In genomic region chr2L:2957547-2958174, dm6 we compare ENCODE assay signal across 1 fruit fly cellular context.
TF ChIP-seq lines count a peak whose summit lies in the region.

No protein-coding gene starts in this region.

TF ChIP-seq in whole organism, embryonic, 481 proteins besides CTCF, POLR2A, EP300 and RAD21 (continued from another document and continues in another):
- TF ChIP-seq ash1 (GFP tag; optimal IDR thresholded peaks at IDR 0.05; lab: Kevin White, UChicago) (no peak), org-1 (GFP tag; optimal IDR thresholded peaks at IDR 0.05; lab: Kevin White, UChicago) (peak; percentile 24), unpg (GFP tag; optimal IDR thresholded peaks at IDR 0.05; lab: Kevin White, UChicago) (no peak), trem (tag; optimal IDR thresholded peaks at IDR 0.05; lab: Kevin White, UChicago) (no peak), HLH54F (GFP tag; optimal IDR thresholded peaks at IDR 0.05; lab: Kevin White, UChicago) (no peak), pan (optimal IDR thresholded peaks at IDR 0.05; lab: Kevin White, UChicago) (no peak), pan (GFP tag; optimal IDR thresholded peaks at IDR 0.05 in 1 of 2, IDR thresholded peaks at IDR 0.05 in 1 of 2) (no peak), CG4854 (GFP tag; optimal IDR thresholded peaks at IDR 0.05; lab: Kevin White, UChicago) (no peak), mam (GFP tag; optimal IDR thresholded peaks at IDR 0.05; lab: Kevin White, UChicago) (peak; percentile 35), schlank (tag; optimal IDR thresholded peaks at IDR 0.05; lab: Kevin White, UChicago) (no peak), sug (tag; optimal IDR thresholded peaks at IDR 0.05; lab: Kevin White, UChicago) (no peak), tio (GFP tag; optimal IDR thresholded peaks at IDR 0.05; lab: Kevin White, UChicago) (no peak), sr (GFP tag; IDR thresholded peaks at IDR 0.05; lab: Robert Waterston, UW) (no peak), onecut (GFP tag; IDR thresholded peaks at IDR 0.05; lab: Robert Waterston, UW) (peak; percentile 48), CG30403 (GFP tag; optimal IDR thresholded peaks at IDR 0.05; lab: Kevin White, UChicago) (peak; percentile 64), pnt (GFP tag; optimal IDR thresholded peaks at IDR 0.05; lab: Kevin White, UChicago) (peak; percentile 44), cad (GFP tag; optimal IDR thresholded peaks at IDR 0.05; lab: Kevin White, UChicago) (no peak), CG30431 (GFP tag; optimal IDR thresholded peaks at IDR 0.05; lab: Kevin White, UChicago) (peak; percentile 13), sqz (GFP tag; optimal IDR thresholded peaks at IDR 0.05; lab: Kevin White, UChicago) (no peak), CG17829 (tag; optimal IDR thresholded peaks at IDR 0.05; lab: Kevin White, UChicago) (peak; percentile 56), Max (GFP tag; optimal IDR thresholded peaks at IDR 0.05; lab: Kevin White, UChicago) (no peak), CG8478 (optimal IDR thresholded peaks at IDR 0.05; lab: Kevin White, UChicago) (no peak), ham (GFP tag; IDR thresholded peaks at IDR 0.05; lab: Robert Waterston, UW) (no peak), Fer1 (GFP tag; optimal IDR thresholded peaks at IDR 0.05; lab: Kevin White, UChicago) (no peak), CG11456 (GFP tag; IDR thresholded peaks at IDR 0.05; lab: Robert Waterston, UW) (no peak), D19A (tag; optimal IDR thresholded peaks at IDR 0.05; lab: Kevin White, UChicago) (peak; percentile 55), Blimp-1 (GFP tag; optimal IDR thresholded peaks at IDR 0.05; lab: Kevin White, UChicago) (no peak), Camta (GFP tag; optimal IDR thresholded peaks at IDR 0.05; lab: Kevin White, UChicago) (peak; percentile 58), BEAF-32 (GFP tag; optimal IDR thresholded peaks at IDR 0.05; lab: Kevin White, UChicago) (no peak), ac (GFP tag; optimal IDR thresholded peaks at IDR 0.05; lab: Kevin White, UChicago) (no peak), so (GFP tag; IDR thresholded peaks at IDR 0.05; lab: Robert Waterston, UW) (no peak; the same call in 2 of the 3 replicates), CG12155 (GFP tag; optimal IDR thresholded peaks at IDR 0.05; lab: Kevin White, UChicago) (no peak), CG10321 (GFP tag; IDR thresholded peaks at IDR 0.05; lab: Robert Waterston, UW) (no peak), fd96Cb (tag; optimal IDR thresholded peaks at IDR 0.05; lab: Kevin White, UChicago) (peak; percentile 72), Jarid2 (GFP tag; optimal IDR thresholded peaks at IDR 0.05; lab: Kevin White, UChicago) (no peak), luna (GFP tag; optimal IDR thresholded peaks at IDR 0.05; lab: Kevin White, UChicago) (no peak), CG14860 (GFP tag; IDR thresholded peaks at IDR 0.05; lab: Robert Waterston, UW; ENCODE audit: partially characterized antibody) (no peak), Elba2 (GFP tag; optimal IDR thresholded peaks at IDR 0.05; lab: Kevin White, UChicago) (no peak), dysf (GFP tag; IDR thresholded peaks at IDR 0.05; lab: Robert Waterston, UW) (peak; percentile 67; the same call in 2 of the 3 replicates), CG14014 (GFP tag; IDR thresholded peaks at IDR 0.05; lab: Robert Waterston, UW) (no peak), CG32772 (GFP tag; IDR thresholded peaks at IDR 0.05; lab: Robert Waterston, UW) (0 out of 2 replicates have a peak, but pooled peaks have one; percentile 23), Nf-YB (GFP tag; optimal IDR thresholded peaks at IDR 0.05; lab: Kevin White, UChicago) (no peak), ttk (GFP tag; IDR thresholded peaks at IDR 0.05; lab: Robert Waterston, UW) (no peak), CG3726 (GFP tag; IDR thresholded peaks at IDR 0.05; lab: Robert Waterston, UW) (no peak), CG34422 (GFP tag; IDR thresholded peaks at IDR 0.05; lab: Robert Waterston, UW) (0 out of 3 replicates have a peak, but pooled peaks have one; percentile 18), gcm (GFP tag; optimal IDR thresholded peaks at IDR 0.05; lab: Kevin White, UChicago) (no peak), tll (GFP tag; optimal IDR thresholded peaks at IDR 0.05; lab: Kevin White, UChicago) (no peak), grau (tag; optimal IDR thresholded peaks at IDR 0.05; lab: Kevin White, UChicago) (no peak), Chrac-16 (GFP tag; optimal IDR thresholded peaks at IDR 0.05; lab: Kevin White, UChicago) (no peak), Sox102F (GFP tag; optimal IDR thresholded peaks at IDR 0.05; lab: Kevin White, UChicago) (peak; percentile 67), CG10267 (tag; optimal IDR thresholded peaks at IDR 0.05; lab: Kevin White, UChicago) (peak; percentile 47), tin (GFP tag; optimal IDR thresholded peaks at IDR 0.05; lab: Kevin White, UChicago) (peak; percentile 67), prd (optimal IDR thresholded peaks at IDR 0.05; lab: Kevin White, UChicago) (no peak), prd (GFP tag; IDR thresholded peaks at IDR 0.05; lab: Robert Waterston, UW) (peak; percentile 61; the same call in 2 of the 3 replicates), Nf-YC (tag; optimal IDR thresholded peaks at IDR 0.05; lab: Kevin White, UChicago) (no peak), CG15073 (GFP tag; optimal IDR thresholded peaks at IDR 0.05; lab: Kevin White, UChicago) (no peak), CG10959 (GFP tag; IDR thresholded peaks at IDR 0.05; lab: Robert Waterston, UW) (no peak), Bgb (GFP tag; IDR thresholded peaks at IDR 0.05; lab: Robert Waterston, UW; ENCODE audit: partially characterized antibody) (no peak), Rx (GFP tag; IDR thresholded peaks at IDR 0.05; lab: Robert Waterston, UW) (no peak; the same call in 1 of the 2 replicates), vnd (GFP tag; IDR thresholded peaks at IDR 0.05; lab: Robert Waterston, UW; ENCODE audit: partially characterized antibody) (no peak), CG9437 (GFP tag; optimal IDR thresholded peaks at IDR 0.05; lab: Kevin White, UChicago) (peak; percentile 2), twi (tag; optimal IDR thresholded peaks at IDR 0.05; lab: Kevin White, UChicago) (no peak), aop (GFP tag; IDR thresholded peaks at IDR 0.05; lab: Robert Waterston, UW) (no peak), Aef1 (GFP tag; IDR thresholded peaks at IDR 0.05; lab: Robert Waterston, UW) (peak; percentile 58), CG5180 (GFP tag; optimal IDR thresholded peaks at IDR 0.05; lab: Kevin White, UChicago) (peak; percentile 22), CG7786 (GFP tag; optimal IDR thresholded peaks at IDR 0.05; lab: Kevin White, UChicago) (no peak), CG18599 (GFP tag; optimal IDR thresholded peaks at IDR 0.05; lab: Kevin White, UChicago) (no peak), sc (optimal IDR thresholded peaks at IDR 0.05; lab: Kevin White, UChicago) (no peak), sc (GFP tag; optimal IDR thresholded peaks at IDR 0.05; lab: Kevin White, UChicago) (peak; percentile 47), CG13296 (GFP tag; optimal IDR thresholded peaks at IDR 0.05; lab: Kevin White, UChicago) (no peak), CG10654 (GFP tag; optimal IDR thresholded peaks at IDR 0.05; lab: Kevin White, UChicago) (peak; percentile 43), CG1647 (GFP tag; optimal IDR thresholded peaks at IDR 0.05; lab: Kevin White, UChicago) (peak; percentile 36), oc (tag; optimal IDR thresholded peaks at IDR 0.05; lab: Kevin White, UChicago) (no peak), stc (GFP tag; IDR thresholded peaks at IDR 0.05; lab: Robert Waterston, UW) (no peak), zf30C (GFP tag; optimal IDR thresholded peaks at IDR 0.05; lab: Kevin White, UChicago) (no peak), cato (GFP tag; optimal IDR thresholded peaks at IDR 0.05; lab: Kevin White, UChicago; ENCODE audit: borderline replicate concordance) (no peak), CG4820 (GFP tag; optimal IDR thresholded peaks at IDR 0.05; lab: Kevin White, UChicago) (peak; percentile 63), CG6254 (GFP tag; optimal IDR thresholded peaks at IDR 0.05; lab: Kevin White, UChicago) (peak; percentile 48), Asciz (GFP tag; optimal IDR thresholded peaks at IDR 0.05; lab: Kevin White, UChicago) (peak; percentile 62), Med (GFP tag; lab: Kevin White, UChicago) (peak; percentile 78), nmo (GFP tag; optimal IDR thresholded peaks at IDR 0.05; lab: Kevin White, UChicago) (peak; percentile 86), CG4730 (GFP tag; IDR thresholded peaks at IDR 0.05; lab: Robert Waterston, UW) (no peak), pho (GFP tag; optimal IDR thresholded peaks at IDR 0.05; lab: Kevin White, UChicago) (no peak), crc (GFP tag; optimal IDR thresholded peaks at IDR 0.05; lab: Kevin White, UChicago) (no peak), CG10366 (GFP tag; IDR thresholded peaks at IDR 0.05; lab: Robert Waterston, UW) (no peak), her (GFP tag; optimal IDR thresholded peaks at IDR 0.05; lab: Kevin White, UChicago) (no peak), danr (GFP tag; IDR thresholded peaks at IDR 0.05; lab: Robert Waterston, UW) (0 out of 2 replicates have a peak, but pooled peaks have one; percentile 46), CG9876 (GFP tag; optimal IDR thresholded peaks at IDR 0.05; lab: Kevin White, UChicago) (no peak), Gug (GFP tag; IDR thresholded peaks at IDR 0.05; lab: Robert Waterston, UW) (peak; percentile 14; the same call in 2 of the 4 replicates), Atf-2 (GFP tag; optimal IDR thresholded peaks at IDR 0.05; lab: Kevin White, UChicago) (no peak), Oli (tag; optimal IDR thresholded peaks at IDR 0.05; lab: Kevin White, UChicago) (peak; percentile 34), lab (GFP tag; optimal IDR thresholded peaks at IDR 0.05; lab: Kevin White, UChicago) (no peak), CG2120 (GFP tag; optimal IDR thresholded peaks at IDR 0.05; lab: Kevin White, UChicago) (no peak), Vsx1 (GFP tag; optimal IDR thresholded peaks at IDR 0.05; lab: Kevin White, UChicago) (no peak), CG12219 (GFP tag; optimal IDR thresholded peaks at IDR 0.05; lab: Kevin White, UChicago) (no peak), gsb (GFP tag; IDR thresholded peaks at IDR 0.05; lab: Robert Waterston, UW) (no peak), wdn (GFP tag; IDR thresholded peaks at IDR 0.05; lab: Robert Waterston, UW) (no peak), CG1602 (GFP tag; optimal IDR thresholded peaks at IDR 0.05; lab: Kevin White, UChicago) (peak; percentile 32), Hand (GFP tag; optimal IDR thresholded peaks at IDR 0.05; lab: Kevin White, UChicago) (no peak), CG3407 (GFP tag; optimal IDR thresholded peaks at IDR 0.05; lab: Kevin White, UChicago) (no peak), HLH4C (GFP tag; IDR thresholded peaks at IDR 0.05; lab: Robert Waterston, UW; ENCODE audit: partially characterized antibody) (no peak), CG10209 (GFP tag; optimal IDR thresholded peaks at IDR 0.05; lab: Kevin White, UChicago) (peak; percentile 22), CkIIα-i1 (GFP tag; IDR thresholded peaks at IDR 0.05; lab: Robert Waterston, UW) (no peak), dan (GFP tag; IDR thresholded peaks at IDR 0.05; lab: Robert Waterston, UW) (no peak), CG18764 (GFP tag; optimal IDR thresholded peaks at IDR 0.05; lab: Kevin White, UChicago) (no peak), usp (GFP tag; optimal IDR thresholded peaks at IDR 0.05; lab: Kevin White, UChicago) (no peak), CG4360 (GFP tag; IDR thresholded peaks at IDR 0.05; lab: Robert Waterston, UW) (no peak), E2f2 (GFP tag; IDR thresholded peaks at IDR 0.05; lab: Robert Waterston, UW) (no peak), CG18619 (GFP tag; optimal IDR thresholded peaks at IDR 0.05; lab: Kevin White, UChicago) (no peak), H2.0 (GFP tag; IDR thresholded peaks at IDR 0.05; lab: Robert Waterston, UW) (no peak), CG2199 (GFP tag; IDR thresholded peaks at IDR 0.05; lab: Robert Waterston, UW) (no peak), CG17612 (GFP tag; IDR thresholded peaks at IDR 0.05; lab: Robert Waterston, UW) (no peak), CG8290 (GFP tag; optimal IDR thresholded peaks at IDR 0.05; lab: Kevin White, UChicago) (no peak), CG8290 (tag; optimal IDR thresholded peaks at IDR 0.05; lab: Kevin White, UChicago) (no peak), ind (GFP tag; optimal IDR thresholded peaks at IDR 0.05; lab: Kevin White, UChicago) (peak; percentile 47), CG8924 (tag; optimal IDR thresholded peaks at IDR 0.05; lab: Kevin White, UChicago) (peak; percentile 16), bab2 (GFP tag; optimal IDR thresholded peaks at IDR 0.05; lab: Kevin White, UChicago) (peak; percentile 4), CG14441 (GFP tag; IDR thresholded peaks at IDR 0.05; lab: Robert Waterston, UW) (no peak), CG11723 (GFP tag; optimal IDR thresholded peaks at IDR 0.05; lab: Kevin White, UChicago) (no peak), CG8388 (GFP tag; optimal IDR thresholded peaks at IDR 0.05; lab: Kevin White, UChicago) (peak; percentile 34), Side (GFP tag; optimal IDR thresholded peaks at IDR 0.05; lab: Kevin White, UChicago) (no peak), MESR4 (GFP tag; optimal IDR thresholded peaks at IDR 0.05; lab: Kevin White, UChicago) (no peak), pzg (GFP tag; optimal IDR thresholded peaks at IDR 0.05; lab: Kevin White, UChicago) (no peak), CG17385 (GFP tag; optimal IDR thresholded peaks at IDR 0.05; lab: Kevin White, UChicago) (no peak), CG34376 (GFP tag; optimal IDR thresholded peaks at IDR 0.05; lab: Kevin White, UChicago) (no peak), Hr39 (optimal IDR thresholded peaks at IDR 0.05; lab: Kevin White, UChicago) (no peak), ERR (GFP tag; optimal IDR thresholded peaks at IDR 0.05; lab: Kevin White, UChicago) (no peak), grn (GFP tag; optimal IDR thresholded peaks at IDR 0.05; lab: Kevin White, UChicago) (no peak), CG14667 (GFP tag; IDR thresholded peaks at IDR 0.05; lab: Robert Waterston, UW) (0 out of 2 replicates have a peak, but pooled peaks have one; percentile 30), emc (GFP tag; optimal IDR thresholded peaks at IDR 0.05; lab: Kevin White, UChicago) (no peak), CG4617 (GFP tag; optimal IDR thresholded peaks at IDR 0.05; lab: Kevin White, UChicago; ENCODE audit: borderline replicate concordance) (no peak), CG32532 (GFP tag; IDR thresholded peaks at IDR 0.05; lab: Robert Waterston, UW) (no peak), CG1792 (GFP tag; optimal IDR thresholded peaks at IDR 0.05; lab: Kevin White, UChicago) (no peak), sna (GFP tag; IDR thresholded peaks at IDR 0.05; lab: Robert Waterston, UW; ENCODE audit: partially characterized antibody) (no peak), CG12942 (GFP tag; optimal IDR thresholded peaks at IDR 0.05; lab: Kevin White, UChicago) (no peak), CG16863 (GFP tag; optimal IDR thresholded peaks at IDR 0.05; lab: Kevin White, UChicago) (peak; percentile 39), CG15269 (tag; optimal IDR thresholded peaks at IDR 0.05; lab: Kevin White, UChicago) (no peak)
